Fruit fly (Drosophila melanogaster) whole organism, embryonic: ENCODE data around the gene mfr.

Source experiments
- Aef1 ChIP-seq: fragments of 200-800 bp; sonication (Bioruptor generic); IDR thresholded peaks from 3 replicates; pipeline ENCODE4 v1.3.6; 2022; ENCODE audit warnings: missing biosample characterization, missing genetic modification characterization
- Bdp1 ChIP-seq: fragments of 200-800 bp; sonication (Bioruptor generic); optimal IDR thresholded peaks from 3 replicates; lab custom pipeline; 2016; ENCODE audit warnings: missing biosample characterization, missing genetic modification characterization
- CG1024 ChIP-seq: fragments of 200-800 bp; sonication (Bioruptor generic); IDR thresholded peaks from 2 replicates; pipeline ENCODE4 v1.3.6; 2022; ENCODE audit warnings: missing biosample characterization, missing genetic modification characterization
- CG10462 ChIP-seq: fragments of 200-800 bp; sonication (Bioruptor generic); optimal IDR thresholded peaks from 2 replicates; lab custom pipeline; 2016; ENCODE audit warnings: missing biosample characterization, missing genetic modification characterization
- CG11093 ChIP-seq: fragments of 200-800 bp; sonication (Bioruptor generic); IDR thresholded peaks from 3 replicates; pipeline ENCODE4 v1.3.6; 2022; ENCODE audit warnings: missing biosample characterization, missing genetic modification characterization
- CG13123 ChIP-seq: fragments of 200-800 bp; sonication (Bioruptor generic); optimal IDR thresholded peaks from 2 replicates; lab custom pipeline; 2016; ENCODE audit warnings: missing biosample characterization, missing genetic modification characterization
- CG13894 ChIP-seq: fragments of 200-800 bp; sonication (Bioruptor generic); optimal IDR thresholded peaks from 3 replicates; lab custom pipeline; 2018; ENCODE audit warnings: missing biosample characterization, mild to moderate bottlenecking, missing genetic modification characterization, moderate library complexity
- CG14667 ChIP-seq: fragments of 200-800 bp; sonication (Bioruptor generic); IDR thresholded peaks from 2 replicates; pipeline ENCODE4 v1.3.6; 2022; ENCODE audit warnings: missing biosample characterization, missing genetic modification characterization
- CG15696 ChIP-seq: fragments of 200-800 bp; sonication (Bioruptor generic); optimal IDR thresholded peaks from 2 replicates; lab custom pipeline; 2019; ENCODE audit warnings: missing biosample characterization, mild to moderate bottlenecking, missing genetic modification characterization, moderate library complexity
- CG16779 ChIP-seq: fragments of 200-800 bp; sonication (Bioruptor generic); IDR thresholded peaks from 2 replicates; pipeline ENCODE4 v1.3.6; 2022; ENCODE audit warnings: missing biosample characterization, missing genetic modification characterization
- CG18764 ChIP-seq: fragments of 200-800 bp; sonication (Bioruptor generic); optimal IDR thresholded peaks from 3 replicates; lab custom pipeline; 2016; ENCODE audit warnings: missing biosample characterization, missing genetic modification characterization
- CG3163 ChIP-seq: fragments of 200-800 bp; sonication (Bioruptor generic); optimal IDR thresholded peaks from 3 replicates; lab custom pipeline; 2016; ENCODE audit warnings: missing biosample characterization, missing genetic modification characterization
- CG32532 ChIP-seq: fragments of 200-800 bp; sonication (Bioruptor generic); IDR thresholded peaks from 2 replicates; pipeline ENCODE4 v1.3.6; 2022; ENCODE audit warnings: missing biosample characterization, missing genetic modification characterization
- CG33557 ChIP-seq: fragments of 200-800 bp; sonication (Bioruptor generic); optimal IDR thresholded peaks from 2 replicates; lab custom pipeline; 2019; ENCODE audit warnings: missing biosample characterization, mild to moderate bottlenecking, missing genetic modification characterization, moderate library complexity
- CG5953 ChIP-seq: fragments of 200-800 bp; sonication (Bioruptor generic); IDR thresholded peaks from 2 replicates; pipeline ENCODE4 v1.3.6; 2022; ENCODE audit warnings: missing biosample characterization, missing genetic modification characterization
- CG8281 ChIP-seq: fragments of 200-800 bp; sonication (Bioruptor generic); optimal IDR thresholded peaks from 2 replicates; lab custom pipeline; 2018; ENCODE audit warnings: missing biosample characterization, mild to moderate bottlenecking, missing genetic modification characterization, moderate library complexity
- Dek ChIP-seq: fragments of 200-800 bp; sonication (Bioruptor generic); optimal IDR thresholded peaks from 3 replicates; lab custom pipeline; 2019; ENCODE audit warnings: missing biosample characterization, mild to moderate bottlenecking, missing genetic modification characterization, moderate library complexity
- Dip3 ChIP-seq: fragments of 200-800 bp; sonication (Bioruptor generic); optimal IDR thresholded peaks from 3 replicates; lab custom pipeline; 2016; ENCODE audit warnings: missing biosample characterization, missing genetic modification characterization
- Dp ChIP-seq: fragments of 200-800 bp; sonication (Bioruptor generic); optimal IDR thresholded peaks from 2 replicates; lab custom pipeline; 2018; ENCODE audit warnings: missing biosample characterization, mild to moderate bottlenecking, missing genetic modification characterization, moderate library complexity
- HLH3B ChIP-seq: fragments of 200-800 bp; sonication (Bioruptor generic); IDR thresholded peaks from 2 replicates; pipeline ENCODE4 v1.3.6; 2022; ENCODE audit warnings: missing biosample characterization, missing genetic modification characterization
- HLH54F ChIP-seq: fragments of 200-800 bp; sonication (Bioruptor generic); optimal IDR thresholded peaks from 3 replicates; lab custom pipeline; 2016; ENCODE audit warnings: missing biosample characterization, missing genetic modification characterization
- Hsf ChIP-seq: fragments of 200-800 bp; sonication (Bioruptor generic); optimal IDR thresholded peaks from 3 replicates; lab custom pipeline; 2016; ENCODE audit warnings: missing biosample characterization, missing genetic modification characterization
- MBD-R2 ChIP-seq: fragments of 200-800 bp; sonication (Bioruptor generic); IDR thresholded peaks from 2 replicates; pipeline ENCODE4 v1.3.6; 2022; ENCODE audit warnings: missing biosample characterization, missing genetic modification characterization
- MESR4 ChIP-seq: fragments of 200-800 bp; sonication (Bioruptor generic); optimal IDR thresholded peaks from 2 replicates; lab custom pipeline; 2018; ENCODE audit warnings: missing biosample characterization, mild to moderate bottlenecking, missing genetic modification characterization, moderate library complexity
- Max ChIP-seq: fragments of 200-800 bp; sonication (Bioruptor generic); optimal IDR thresholded peaks from 2 replicates; lab custom pipeline; 2016; ENCODE audit warnings: missing biosample characterization, mild to moderate bottlenecking, missing genetic modification characterization
- Mes4 ChIP-seq: fragments of 200-800 bp; sonication (Bioruptor generic); optimal IDR thresholded peaks from 2 replicates; lab custom pipeline; 2016; ENCODE audit warnings: missing biosample characterization, missing genetic modification characterization
- NC2α ChIP-seq: fragments of 200-800 bp; sonication (Bioruptor generic); optimal IDR thresholded peaks from 2 replicates; lab custom pipeline; 2016; ENCODE audit warnings: missing biosample characterization, missing genetic modification characterization
- NFAT ChIP-seq: fragments of 200-800 bp; sonication (Bioruptor generic); IDR thresholded peaks from 2 replicates; pipeline ENCODE4 v1.3.6; 2022; ENCODE audit warnings: missing biosample characterization, missing genetic modification characterization
- Opbp ChIP-seq: fragments of 200-800 bp; sonication (Bioruptor generic); IDR thresholded peaks from 3 replicates; pipeline ENCODE4 v1.3.6; 2022; ENCODE audit warnings: missing biosample characterization, missing genetic modification characterization; ENCODE audit not compliant: partially characterized antibody
- Pdp1 ChIP-seq, 2 experiments: fragments of 200-800 bp; sonication (Bioruptor generic); optimal IDR thresholded peaks; 3 replicates each; lab custom pipeline; 2016; ENCODE audit warnings: missing biosample characterization in 2 of 2, missing genetic modification characterization in 2 of 2, mild to moderate bottlenecking in 1 of 2, moderate library complexity in 1 of 2
- Sin3A ChIP-seq: fragments of >200 bp; optimal IDR thresholded peaks from 2 replicates; lab custom pipeline; 2018
- Sry-β ChIP-seq: fragments of 200-800 bp; sonication (Bioruptor generic); optimal IDR thresholded peaks from 2 replicates; lab custom pipeline; 2018; ENCODE audit warnings: missing biosample characterization, mild to moderate bottlenecking, missing genetic modification characterization, moderate library complexity
- TFAM ChIP-seq: fragments of 200-800 bp; sonication (Bioruptor generic); optimal IDR thresholded peaks from 2 replicates; lab custom pipeline; 2017; ENCODE audit warnings: missing biosample characterization, missing genetic modification characterization, inconsistent platforms
- Usf ChIP-seq: fragments of 200-800 bp; sonication (Bioruptor generic); optimal IDR thresholded peaks from 2 replicates; lab custom pipeline; 2017; ENCODE audit warnings: missing genotype, missing biosample characterization, missing genetic modification characterization
- chn ChIP-seq: fragments of 200-800 bp; sonication (Bioruptor generic); optimal IDR thresholded peaks from 2 replicates; lab custom pipeline; 2016; ENCODE audit warnings: missing biosample characterization, missing genetic modification characterization
- crc ChIP-seq: fragments of 200-800 bp; sonication (Bioruptor generic); optimal IDR thresholded peaks from 2 replicates; lab custom pipeline; 2016; ENCODE audit warnings: missing biosample characterization, missing genetic modification characterization
- croc ChIP-seq: fragments of 200-800 bp; sonication (Bioruptor generic); conservative IDR thresholded peaks from 3 replicates; pipeline ENCODE4 v1.3.6; 2022; ENCODE audit warnings: missing biosample characterization, missing genetic modification characterization
- dan ChIP-seq: fragments of 200-800 bp; sonication (Bioruptor generic); IDR thresholded peaks from 2 replicates; pipeline ENCODE4 v1.3.6; 2022; ENCODE audit warnings: missing biosample characterization, missing genetic modification characterization
- fu2 ChIP-seq: fragments of 200-800 bp; sonication (Bioruptor generic); optimal IDR thresholded peaks from 2 replicates; lab custom pipeline; 2016; ENCODE audit warnings: missing biosample characterization, missing genetic modification characterization
- ind ChIP-seq: fragments of 200-800 bp; sonication (Bioruptor generic); optimal IDR thresholded peaks from 3 replicates; lab custom pipeline; 2016; ENCODE audit warnings: missing biosample characterization, missing genetic modification characterization
- lmd ChIP-seq: fragments of 200-800 bp; sonication (Bioruptor generic); IDR thresholded peaks from 2 replicates; pipeline ENCODE4 v1.3.6; 2022; ENCODE audit warnings: missing biosample characterization, missing genetic modification characterization
- nerfin-1 ChIP-seq: fragments of 200-800 bp; sonication (Bioruptor generic); optimal IDR thresholded peaks from 3 replicates; lab custom pipeline; 2019; ENCODE audit warnings: missing biosample characterization, mild to moderate bottlenecking, missing genetic modification characterization, moderate library complexity
- org-1 ChIP-seq: fragments of 200-800 bp; sonication (Bioruptor generic); optimal IDR thresholded peaks from 2 replicates; lab custom pipeline; 2017; ENCODE audit warnings: missing biosample characterization, missing genetic modification characterization
- pan ChIP-seq, 4 experiments: fragments of >200 bp in 3 of 4; fragments of 200-800 bp in 1 of 4; sonication (Bioruptor generic) in 1 of 4; optimal IDR thresholded peaks in 3 of 4; IDR thresholded peaks in 1 of 4; 2 replicates each; pipeline versions ENCODE4 v1.3.6 to Lab custom; 2017 to 2022; ENCODE audit warnings: missing biosample characterization in 2 of 4, missing genetic modification characterization in 2 of 4, mixed read lengths in 1 of 4
- pnt ChIP-seq: fragments of 200-800 bp; sonication (Bioruptor generic); optimal IDR thresholded peaks from 3 replicates; lab custom pipeline; 2016; ENCODE audit warnings: missing biosample characterization, missing genetic modification characterization
- row ChIP-seq: fragments of 200-800 bp; sonication (Bioruptor generic); IDR thresholded peaks from 3 replicates; pipeline ENCODE4 v1.3.6; 2022; ENCODE audit warnings: missing biosample characterization, missing genetic modification characterization
- salm ChIP-seq: fragments of 200-800 bp; sonication (Bioruptor generic); optimal IDR thresholded peaks from 2 replicates; lab custom pipeline; 2018; ENCODE audit warnings: missing biosample characterization, mild to moderate bottlenecking, missing genetic modification characterization
- sr ChIP-seq: fragments of 200-800 bp; sonication (Bioruptor generic); IDR thresholded peaks from 3 replicates; pipeline ENCODE4 v1.3.6; 2022; ENCODE audit warnings: missing biosample characterization, missing genetic modification characterization
- stwl ChIP-seq: fragments of 200-800 bp; sonication (Bioruptor generic); optimal IDR thresholded peaks from 3 replicates; lab custom pipeline; 2018; ENCODE audit warnings: missing biosample characterization, mild to moderate bottlenecking, missing genetic modification characterization, moderate library complexity
- unpg ChIP-seq: fragments of 200-800 bp; sonication (Bioruptor generic); optimal IDR thresholded peaks from 3 replicates; lab custom pipeline; 2018; ENCODE audit warnings: missing biosample characterization, mild to moderate bottlenecking, missing genetic modification characterization, moderate library complexity
- usp ChIP-seq: fragments of >200 bp; optimal IDR thresholded peaks from 2 replicates; lab custom pipeline; 2017; ENCODE audit warnings: missing biosample characterization, missing genetic modification characterization
- zf30C ChIP-seq: fragments of 200-800 bp; sonication (Bioruptor generic); optimal IDR thresholded peaks from 3 replicates; lab custom pipeline; 2018; ENCODE audit warnings: missing biosample characterization, mild to moderate bottlenecking, missing genetic modification characterization

The mfr gene

DNA sequence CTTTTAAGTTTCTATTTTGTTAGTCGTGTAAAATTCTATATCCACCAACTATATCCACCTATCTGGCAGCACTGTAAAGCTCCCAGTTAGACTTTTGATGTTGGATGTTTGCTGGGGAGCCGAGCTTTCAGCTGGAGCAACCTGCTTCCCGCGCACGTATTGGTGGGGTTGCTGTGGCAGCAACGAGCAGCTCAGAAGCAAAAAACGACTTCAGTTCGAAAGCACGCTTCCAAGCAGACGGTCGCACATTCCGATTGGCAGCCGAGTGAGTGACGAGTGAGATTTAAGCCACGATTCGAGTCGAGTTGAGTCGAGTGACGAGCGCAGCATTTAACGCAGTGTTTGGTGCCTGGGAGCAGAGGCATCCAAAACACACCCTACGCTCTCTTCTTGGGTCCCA, at the start of gene mfr, which contains the start of gene Tsp66E (continued):
- TF ChIP-seq CG8281 (tag; lab: Kevin White, UChicago), result no peak
- no peak for TF ChIP-seq usp (GFP tag; lab: Kevin White, UChicago)
- no peak for TF ChIP-seq Dek (tag; lab: Kevin White, UChicago)
- TF ChIP-seq pan (optimal IDR thresholded peaks at IDR 0.05; lab: Kevin White, UChicago), result no peak
- TF ChIP-seq pan (GFP tag; optimal IDR thresholded peaks at IDR 0.05 in 1 of 2, IDR thresholded peaks at IDR 0.05 in 1 of 2), result peak in 1 of 2 experiments; percentile 31
- TF ChIP-seq Hsf (GFP tag; lab: Kevin White, UChicago), result no peak
- TF ChIP-seq TFAM (GFP tag; lab: Kevin White, UChicago), result no peak
- TF ChIP-seq CG1024 (GFP tag; lab: Robert Waterston, UW), result 0 out of 2 replicates have a peak, but pooled peaks have one; percentile 24
- no peak for TF ChIP-seq CG15696 (tag; lab: Kevin White, UChicago)
- no peak for TF ChIP-seq NFAT (GFP tag; lab: Robert Waterston, UW)
- TF ChIP-seq org-1 (GFP tag; lab: Kevin White, UChicago), result no peak
- no peak for TF ChIP-seq nerfin-1 (tag; lab: Kevin White, UChicago)
- 0 out of 3 replicates have a peak, but pooled peaks have one; percentile 36 for TF ChIP-seq sr (GFP tag; lab: Robert Waterston, UW)
- no peak for TF ChIP-seq salm (tag; lab: Kevin White, UChicago)
- no peak for TF ChIP-seq unpg
- TF ChIP-seq CG33557 (GFP tag; lab: Kevin White, UChicago), result no peak
- TF ChIP-seq row, result no peak; the same call in 2 of the 3 replicates
- TF ChIP-seq crc (GFP tag; lab: Kevin White, UChicago), result no peak
- TF ChIP-seq Pdp1 (GFP tag; optimal IDR thresholded peaks at IDR 0.05; lab: Kevin White, UChicago), result no peak
- peak; percentile 62 for TF ChIP-seq CG13894 (tag; lab: Kevin White, UChicago)
- no peak for TF ChIP-seq MBD-R2 (GFP tag; lab: Robert Waterston, UW)
- no peak; the same call in 1 of the 2 replicates for TF ChIP-seq HLH3B
- no peak for TF ChIP-seq CG5953
- TF ChIP-seq Aef1 (GFP tag; lab: Robert Waterston, UW), result no peak
- TF ChIP-seq croc (GFP tag; lab: Robert Waterston, UW), result no peak
- no peak for TF ChIP-seq zf30C (GFP tag; lab: Kevin White, UChicago)
- TF ChIP-seq pnt (GFP tag; lab: Kevin White, UChicago), result no peak
- no peak for TF ChIP-seq lmd
- no peak for TF ChIP-seq CG13123
- no peak for TF ChIP-seq Sin3A
- TF ChIP-seq HLH54F (GFP tag; lab: Kevin White, UChicago), result no peak
- no peak for TF ChIP-seq Usf (GFP tag; lab: Kevin White, UChicago)
- TF ChIP-seq Max (GFP tag; lab: Kevin White, UChicago), result no peak
- no peak for TF ChIP-seq MESR4
- no peak for TF ChIP-seq Opbp
- no peak for TF ChIP-seq Dip3
- TF ChIP-seq CG16779 (GFP tag; lab: Robert Waterston, UW), result peak; percentile 96
- no peak for TF ChIP-seq Sry-β
- TF ChIP-seq CG11093 (GFP tag; lab: Robert Waterston, UW), result no peak
- no peak for TF ChIP-seq CG18764 (GFP tag; lab: Kevin White, UChicago)
- no peak for TF ChIP-seq CG10462 (GFP tag; lab: Kevin White, UChicago)
- TF ChIP-seq Dp (GFP tag; lab: Kevin White, UChicago), result peak; percentile 3
- TF ChIP-seq Mes4 (GFP tag; lab: Kevin White, UChicago), result no peak
- no peak for TF ChIP-seq CG14667
- TF ChIP-seq dan, result no peak
- TF ChIP-seq NC2α, result no peak
- TF ChIP-seq chn, result no peak
- TF ChIP-seq ind, result no peak
- no peak for TF ChIP-seq CG3163 (GFP tag; lab: Kevin White, UChicago)
- no peak for TF ChIP-seq fu2 (GFP tag; lab: Kevin White, UChicago)
- TF ChIP-seq stwl (tag; lab: Kevin White, UChicago), result no peak
- TF ChIP-seq CG32532 (GFP tag; lab: Robert Waterston, UW), result peak; percentile 42; the same call in 1 of the 2 replicates
- no peak for TF ChIP-seq Bdp1 (GFP tag; lab: Kevin White, UChicago)
